Fruit fly (Drosophila melanogaster): ENCODE measurements around the gene soti.

- TF ChIP-seq Lpt (GFP tag; optimal IDR thresholded peaks at IDR 0.05) (no peak), OdsH (GFP tag; optimal IDR thresholded peaks at IDR 0.05) (no peak), CG16779 (tag; optimal IDR thresholded peaks at IDR 0.05) (no peak), CG3032 (tag; optimal IDR thresholded peaks at IDR 0.05) (no peak), CG32006 (GFP tag; optimal IDR thresholded peaks at IDR 0.05) (no peak), Eip93F (GFP tag; optimal IDR thresholded peaks at IDR 0.05) (no peak), CG6792 (GFP tag; optimal IDR thresholded peaks at IDR 0.05) (no peak), CG3919 (GFP tag; optimal IDR thresholded peaks at IDR 0.05) (peak; percentile 15), Gug (GFP tag; IDR thresholded peaks at IDR 0.05) (no peak), pdm3 (GFP tag; optimal IDR thresholded peaks at IDR 0.05) (no peak)
Measured at dm6 chr3R:14405312-14405711, 23.8 kb upstream of the soti start.

Data from whole organism, prepupa.